Worm (Caenorhabditis elegans) whole organism, young adult: Measurements from ENCODE around the gene nfm-1.

Experiments
- B0035.1 ChIP-seq: sonication (generic microtip); optimal IDR thresholded peaks from 2 replicates; lab custom pipeline; 2016; ENCODE audit warnings: missing genetic modification characterization, mild to moderate bottlenecking, missing compliant biosample characterization, missing genotype, missing genetic modification reagents
- B0261.1 ChIP-seq: sonication (generic microtip); optimal IDR thresholded peaks from 2 replicates; lab custom pipeline; 2016; ENCODE audit warnings: mild to moderate bottlenecking, missing genetic modification characterization, moderate library complexity, missing compliant biosample characterization
- F22D6.2 ChIP-seq: sonication (generic microtip); optimal IDR thresholded peaks from 2 replicates; lab custom pipeline; 2016; ENCODE audit warnings: mild to moderate bottlenecking, missing genetic modification characterization, missing compliant biosample characterization
- F39B2.1 ChIP-seq: fragments of 200-800 bp; sonication (Bioruptor generic); IDR thresholded peaks from 2 replicates; pipeline ENCODE4 v1.3.6; 2022; ENCODE audit warnings: missing genetic modification reagents, missing genetic modification characterization, missing compliant biosample characterization
- F57A8.1 ChIP-seq: fragments of 200-800 bp; sonication (Bioruptor generic); optimal IDR thresholded peaks from 2 replicates; lab custom pipeline; 2018; ENCODE audit warnings: mild to moderate bottlenecking, missing genetic modification characterization, moderate library complexity, missing compliant biosample characterization
- Y79H2A.3 ChIP-seq: fragments of 200-800 bp; sonication (Bioruptor generic); conservative IDR thresholded peaks from 2 replicates; pipeline ENCODE4 v1.3.6; 2022; ENCODE audit warnings: missing genetic modification reagents, missing genetic modification characterization, missing compliant biosample characterization
- Y95B8A.8 ChIP-seq: fragments of 200-800 bp; sonication (Bioruptor generic); IDR thresholded peaks from 2 replicates; pipeline ENCODE4 v1.3.6; 2022; ENCODE audit warnings: missing genetic modification reagents, missing genetic modification characterization, missing compliant biosample characterization
- akir-1 ChIP-seq: fragments of 200-800 bp; sonication (Bioruptor generic); optimal IDR thresholded peaks from 2 replicates; lab custom pipeline; 2018; ENCODE audit warnings: mild to moderate bottlenecking, missing genetic modification characterization, moderate library complexity, missing compliant biosample characterization
- ama-1 ChIP-seq, 3 experiments: fragments of 150-350 bp in 1 of 3; sonication (generic microtip) in 2 of 3; optimal IDR thresholded peaks; 2 replicates each; lab custom pipeline; 2014 to 2018; ENCODE audit warnings: missing biosample characterization in 2 of 3, missing genetic modification characterization in 2 of 3, missing genetic modification reagents in 2 of 3
- aptf-3 ChIP-seq: fragments of 200-800 bp; sonication (Bioruptor generic); IDR thresholded peaks from 2 replicates; pipeline ENCODE4 v1.3.6; 2022; ENCODE audit warnings: missing genetic modification characterization, missing compliant biosample characterization
- atf-7 ChIP-seq: sonication (generic microtip); optimal IDR thresholded peaks from 2 replicates; lab custom pipeline; 2017; ENCODE audit warnings: mild to moderate bottlenecking, missing genetic modification characterization, missing compliant biosample characterization
- ceh-100 ChIP-seq: fragments of 200-800 bp; sonication (Bioruptor generic); IDR thresholded peaks from 2 replicates; pipeline ENCODE4 v1.3.6; 2022; ENCODE audit warnings: missing genetic modification reagents, missing genetic modification characterization, missing compliant biosample characterization
- ceh-40 ChIP-seq: fragments of 200-800 bp; sonication (Bioruptor generic); IDR thresholded peaks from 2 replicates; pipeline ENCODE4 v1.3.6; 2022; ENCODE audit warnings: missing genetic modification characterization, missing compliant biosample characterization
- ceh-79 ChIP-seq: sonication (generic microtip); optimal IDR thresholded peaks from 2 replicates; lab custom pipeline; 2017; ENCODE audit warnings: mild to moderate bottlenecking, missing genetic modification characterization, missing compliant biosample characterization
- ceh-91 ChIP-seq: fragments of 200-800 bp; sonication (Bioruptor generic); IDR thresholded peaks from 2 replicates; pipeline ENCODE4 v1.3.6; 2022; ENCODE audit warnings: missing genetic modification reagents, missing genetic modification characterization, missing compliant biosample characterization
- chd-7 ChIP-seq: sonication (generic microtip); optimal IDR thresholded peaks from 2 replicates; lab custom pipeline; 2016; ENCODE audit warnings: mild to moderate bottlenecking, missing genetic modification characterization, moderate library complexity, missing compliant biosample characterization
- dpff-1 ChIP-seq: sonication (generic microtip); optimal IDR thresholded peaks from 2 replicates; lab custom pipeline; 2017; ENCODE audit warnings: mild to moderate bottlenecking, missing genetic modification characterization, missing compliant biosample characterization
- dpl-1 ChIP-seq: fragments of 150-350 bp; optimal IDR thresholded peaks from 2 replicates; lab custom pipeline; 2014; ENCODE audit warnings: missing biosample characterization, missing genetic modification reagents, missing genetic modification characterization
- egl-44 ChIP-seq: fragments of 200-800 bp; sonication (Bioruptor generic); IDR thresholded peaks from 2 replicates; pipeline ENCODE4 v1.3.6; 2022; ENCODE audit warnings: missing genetic modification reagents, missing genetic modification characterization, missing compliant biosample characterization
- hmg-1.2 ChIP-seq: fragments of 200-800 bp; sonication (Bioruptor generic); IDR thresholded peaks from 2 replicates; pipeline ENCODE4 v1.3.6; 2022; ENCODE audit warnings: missing genetic modification reagents, missing genetic modification characterization, missing compliant biosample characterization
- hrde-1 ChIP-seq: sonication (generic microtip); optimal IDR thresholded peaks from 2 replicates; lab custom pipeline; 2016; ENCODE audit warnings: missing genetic modification characterization, mild to moderate bottlenecking, missing compliant biosample characterization, moderate library complexity, missing genotype, missing genetic modification reagents, borderline replicate concordance
- hsf-1 ChIP-seq: fragments of 200-800 bp; sonication (Bioruptor generic); IDR thresholded peaks from 2 replicates; pipeline ENCODE4 v1.3.6; 2022; ENCODE audit warnings: missing genetic modification reagents, missing genetic modification characterization, missing compliant biosample characterization
- lag-1 ChIP-seq: fragments of 200-800 bp; sonication (Bioruptor generic); IDR thresholded peaks from 2 replicates; pipeline ENCODE4 v1.3.6; 2022; ENCODE audit warnings: missing genetic modification reagents, missing genetic modification characterization, missing compliant biosample characterization
- lin-35 ChIP-seq, 3 experiments: fragments of 150-350 bp in 2 of 3; sonication (generic microtip) in 1 of 3; optimal IDR thresholded peaks; 2 replicates each; lab custom pipeline; 2014 to 2018; ENCODE audit warnings: missing biosample characterization in 3 of 3, missing genetic modification characterization in 3 of 3, missing genetic modification reagents in 3 of 3
- lsl-1 ChIP-seq: fragments of 200-800 bp; sonication (Bioruptor generic); optimal IDR thresholded peaks from 2 replicates; lab custom pipeline; 2018; ENCODE audit warnings: mild to moderate bottlenecking, missing genetic modification characterization, moderate library complexity, missing compliant biosample characterization
- lsy-27 ChIP-seq: sonication (generic microtip); optimal IDR thresholded peaks from 2 replicates; lab custom pipeline; 2017; ENCODE audit warnings: missing genetic modification characterization, mild to moderate bottlenecking, missing compliant biosample characterization, antibody characterized with exemption, missing genotype, borderline replicate concordance; ENCODE audit not compliant: insufficient read depth
- nfyb-1 ChIP-seq: fragments of 200-800 bp; sonication (Bioruptor generic); IDR thresholded peaks from 2 replicates; pipeline ENCODE4 v1.3.6; 2022; ENCODE audit warnings: missing genetic modification reagents, missing genetic modification characterization, missing compliant biosample characterization
- nhr-80 ChIP-seq: sonication (generic microtip); optimal IDR thresholded peaks from 2 replicates; lab custom pipeline; 2016; ENCODE audit warnings: missing genetic modification characterization, missing compliant biosample characterization
- rcor-1 ChIP-seq: fragments of 200-800 bp; sonication (Bioruptor generic); IDR thresholded peaks from 2 replicates; pipeline ENCODE4 v1.3.6; 2022; ENCODE audit warnings: missing genetic modification reagents, missing genetic modification characterization, missing compliant biosample characterization
- snpc-1.1 ChIP-seq: sonication (generic microtip); optimal IDR thresholded peaks from 2 replicates; lab custom pipeline; 2017; ENCODE audit warnings: missing genetic modification characterization, mild to moderate bottlenecking, missing compliant biosample characterization, antibody characterized with exemption, moderate library complexity, missing genotype, missing genetic modification reagents; ENCODE audit not compliant: insufficient read depth
- snpc-1.3 ChIP-seq: sonication (generic microtip); optimal IDR thresholded peaks from 2 replicates; lab custom pipeline; 2017; ENCODE audit warnings: missing genetic modification characterization, mild to moderate bottlenecking, missing compliant biosample characterization, antibody characterized with exemption, moderate library complexity, missing genotype, missing genetic modification reagents; ENCODE audit not compliant: insufficient read depth
- ztf-18 ChIP-seq: sonication (generic microtip); optimal IDR thresholded peaks from 2 replicates; lab custom pipeline; 2016; ENCODE audit warnings: missing genotype, mild to moderate bottlenecking, missing genetic modification characterization, missing compliant biosample characterization
- ztf-28 ChIP-seq: fragments of 200-800 bp; sonication (Bioruptor generic); IDR thresholded peaks from 2 replicates; pipeline ENCODE4 v1.3.6; 2022; ENCODE audit warnings: missing genetic modification reagents, missing genetic modification characterization, missing compliant biosample characterization

The nfm-1 gene

ce11 chrIII:6173020-6173597 lies 13.9 kb downstream of the nfm-1 start, which contains the start of the genes abcf-3 and F42A10.5 (continued):
- TF ChIP-seq ceh-40 (GFP tag; lab: Robert Waterston, UW) (no peak), nfyb-1 (GFP tag; lab: Robert Waterston, UW) (0 out of 2 replicates have a peak, but pooled peaks have one; percentile 40), hmg-1.2 (GFP tag; lab: Robert Waterston, UW) (no peak), lin-35 (GFP tag; optimal IDR thresholded peaks at IDR 0.05; lab: Kevin White, UChicago) (peak in 1 of 3 experiments; percentile 66), B0035.1 (tag; lab: Kevin White, UChicago) (no peak), egl-44 (no peak), lsl-1 (GFP tag; lab: Kevin White, UChicago) (peak; percentile 47), ceh-91 (no peak), F22D6.2 (no peak), rcor-1 (GFP tag; lab: Robert Waterston, UW) (0 out of 2 replicates have a peak, but pooled peaks have one; percentile 31), ceh-100 (GFP tag; lab: Robert Waterston, UW) (no peak), Y79H2A.3 (GFP tag; lab: Robert Waterston, UW) (no peak), snpc-1.3 (peak; percentile 67), lag-1 (GFP tag; lab: Robert Waterston, UW) (no peak), chd-7 (no peak), F57A8.1 (no peak), aptf-3 (GFP tag; lab: Robert Waterston, UW) (no peak), lsy-27 (tag; lab: Kevin White, UChicago) (no peak), Y95B8A.8 (GFP tag; lab: Robert Waterston, UW) (no peak), snpc-1.1 (no peak), hsf-1 (no peak), ama-1 (optimal IDR thresholded peaks at IDR 0.05; lab: Kevin White, UChicago) (no peak), ama-1 (GFP tag; optimal IDR thresholded peaks at IDR 0.05; lab: Kevin White, UChicago) (no peak), nhr-80 (tag; lab: Kevin White, UChicago) (peak; percentile 41), ztf-18 (tag; lab: Kevin White, UChicago) (peak; percentile 94), ztf-28 (GFP tag; lab: Robert Waterston, UW) (no peak), atf-7 (tag; lab: Kevin White, UChicago) (no peak), dpl-1 (GFP tag; lab: Kevin White, UChicago) (no peak), B0261.1 (tag; lab: Kevin White, UChicago) (no peak), ceh-79 (no peak)

- 0 out of 2 replicates have a peak, but pooled peaks have one; percentile 52 for TF ChIP-seq F39B2.1 (GFP tag; lab: Robert Waterston, UW)
- TF ChIP-seq dpff-1: no peak
- 0 out of 2 replicates have a peak, but pooled peaks have one; percentile 30 for TF ChIP-seq nfyb-1 (GFP tag; lab: Robert Waterston, UW)
- TF ChIP-seq hrde-1 (tag; lab: Kevin White, UChicago): peak; percentile 61
Measured at ce11 chrIII:6176172-6176571, 16.9 kb downstream of the nfm-1 start.

- TF ChIP-seq nhr-80 (tag; lab: Kevin White, UChicago) (peak; percentile 59), akir-1 (GFP tag; lab: Kevin White, UChicago) (no peak)
Measured at ce11 chrIII:6176761-6177160, 17.5 kb downstream of the nfm-1 start, which contains the start of gene F42A10.6. Gene F42A10.6, minus strand, starts transcription at chrIII:6176861.
